Worm (Caenorhabditis elegans): ENCODE measurements around the gene F35D11.1.

Gene F35D11.1

ce11 chrII:4616443-4616842, 10.3 kb upstream of the F35D11.1 start, which contains the start of gene clec-136 (continued):
- TF ChIP-seq unc-62 (GFP tag; optimal IDR thresholded peaks at IDR 0.05) = no peak
- no peak for TF ChIP-seq F23B12.7 (tag; optimal IDR thresholded peaks at IDR 0.05; ENCODE audit: insufficient read depth)

DNA sequence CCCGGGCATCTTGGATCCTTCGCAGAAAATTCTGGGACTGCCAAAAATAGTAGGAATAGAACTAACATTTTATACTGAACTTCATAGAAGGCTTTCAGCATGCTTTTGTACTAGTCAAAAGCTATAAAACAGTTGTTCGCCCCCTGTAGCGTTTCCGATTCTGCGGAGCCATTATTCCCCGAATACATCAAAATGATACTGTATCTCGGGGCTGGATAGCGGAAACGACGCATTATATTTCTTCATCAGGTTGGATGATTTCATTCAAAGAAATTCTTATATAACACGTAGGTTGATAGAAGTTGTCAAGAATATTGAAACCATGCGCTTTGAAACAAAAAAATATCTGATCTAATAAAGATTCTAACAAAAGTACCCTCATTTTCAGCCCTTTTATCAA, 8.7 kb upstream of the F35D11.1 start, which contains the start of gene clec-137:
clec-137 (minus strand) TSS at position 101 of the 400 bp plus-strand sequence.
- TF ChIP-seq nfya-2 (GFP tag; IDR thresholded peaks at IDR 0.05) = no peak
- TF ChIP-seq mes-4 (tag; optimal IDR thresholded peaks at IDR 0.05) = no peak
- TF ChIP-seq Y56A3A.18 (GFP tag; IDR thresholded peaks at IDR 0.05) = no peak
- TF ChIP-seq let-526 (GFP tag; IDR thresholded peaks at IDR 0.05) = no peak
- no peak for TF ChIP-seq aptf-3 (GFP tag; IDR thresholded peaks at IDR 0.05)
- TF ChIP-seq hsf-1 (GFP tag; IDR thresholded peaks at IDR 0.05) = no peak
- TF ChIP-seq C06A6.2 (GFP tag; conservative IDR thresholded peaks at IDR 0.05) = no peak
- no peak for TF ChIP-seq egrh-3 (GFP tag; IDR thresholded peaks at IDR 0.05)
- no peak for TF ChIP-seq madf-3 (GFP tag; IDR thresholded peaks at IDR 0.05)
- no peak for TF ChIP-seq nfyb-1 (GFP tag; IDR thresholded peaks at IDR 0.05)
- TF ChIP-seq gei-17 (GFP tag; optimal IDR thresholded peaks at IDR 0.05) = no peak
- no peak for TF ChIP-seq attf-3 (GFP tag; conservative IDR thresholded peaks at IDR 0.05)
- no peak for TF ChIP-seq pha-4 (tag; optimal IDR thresholded peaks at IDR 0.05)
- no peak for TF ChIP-seq dox-1 (GFP tag; IDR thresholded peaks at IDR 0.05)
- TF ChIP-seq efl-1 (GFP tag; optimal IDR thresholded peaks at IDR 0.05) = no peak
- no peak for TF ChIP-seq F22D6.2 (tag; optimal IDR thresholded peaks at IDR 0.05)
- no peak for TF ChIP-seq Y67H2A.10 (GFP tag; conservative IDR thresholded peaks at IDR 0.05)
- no peak for TF ChIP-seq K11D2.4 (GFP tag; IDR thresholded peaks at IDR 0.05)

- TF ChIP-seq Y53F4B.3 (GFP tag; IDR thresholded peaks at IDR 0.05) (no peak), gei-17 (GFP tag; optimal IDR thresholded peaks at IDR 0.05) (no peak), F57C9.4 (tag; optimal IDR thresholded peaks at IDR 0.05) (no peak), nhr-80 (tag; optimal IDR thresholded peaks at IDR 0.05) (no peak), rpc-1 (optimal IDR thresholded peaks at IDR 0.05) (no peak), rpc-1 (tag; optimal IDR thresholded peaks at IDR 0.05) (no peak), B0019.2 (GFP tag; conservative IDR thresholded peaks at IDR 0.05) (no peak), snpc-4 (GFP tag; optimal IDR thresholded peaks at IDR 0.05) (no peak), snpc-4 (tag; optimal IDR thresholded peaks at IDR 0.05) (no peak), atf-7 (tag; optimal IDR thresholded peaks at IDR 0.05) (no peak), hlh-12 (tag; optimal IDR thresholded peaks at IDR 0.05) (no peak), cebp-1 (GFP tag; IDR thresholded peaks at IDR 0.05) (no peak), cebp-1 (tag; optimal IDR thresholded peaks at IDR 0.05) (no peak)
Observed at ce11 chrII:4619700-4620099, 7.0 kb upstream of the F35D11.1 start, which contains the start of gene clec-138. Gene clec-138 (minus strand): TSS chrII:4619800.

DNA sequence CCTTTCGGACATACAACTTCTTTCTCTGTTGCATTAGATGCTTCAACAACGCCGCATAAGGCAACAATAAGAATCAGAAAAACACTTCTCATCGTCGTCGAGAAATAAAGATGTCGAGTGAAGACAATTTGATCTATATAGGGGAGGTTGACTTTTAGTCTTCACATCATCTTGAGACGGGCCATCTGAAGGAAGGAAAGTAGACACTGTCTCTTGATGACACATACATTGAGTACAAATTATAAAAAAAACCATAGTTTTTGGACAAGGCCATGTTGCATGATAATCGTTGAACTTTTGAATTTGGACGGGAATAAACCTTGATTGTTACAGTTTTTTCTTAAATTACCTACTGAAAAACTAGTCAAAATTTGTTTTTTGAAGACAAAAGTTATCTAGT, 5.1 kb upstream of the F35D11.1 start, which contains the start of gene clec-139:
clec-139 (minus strand) TSS at position 101 of the 400 bp plus-strand sequence.
- TF ChIP-seq ztf-26 (tag; optimal IDR thresholded peaks at IDR 0.05) (no peak), aptf-2 (GFP tag; conservative IDR thresholded peaks at IDR 0.05) (no peak), B0035.1 (tag; optimal IDR thresholded peaks at IDR 0.05) (no peak), T26A5.8 (tag; optimal IDR thresholded peaks at IDR 0.05) (no peak), egl-18 (GFP tag; IDR thresholded peaks at IDR 0.05) (no peak), ceh-40 (GFP tag; IDR thresholded peaks at IDR 0.05) (no peak), Y53G8AR.9 (GFP tag; conservative IDR thresholded peaks at IDR 0.05) (no peak)

Measured in whole organism, young adult.